Worm (Caenorhabditis elegans): ENCODE data around the gene grdn-1.

The grdn-1 gene

DNA sequence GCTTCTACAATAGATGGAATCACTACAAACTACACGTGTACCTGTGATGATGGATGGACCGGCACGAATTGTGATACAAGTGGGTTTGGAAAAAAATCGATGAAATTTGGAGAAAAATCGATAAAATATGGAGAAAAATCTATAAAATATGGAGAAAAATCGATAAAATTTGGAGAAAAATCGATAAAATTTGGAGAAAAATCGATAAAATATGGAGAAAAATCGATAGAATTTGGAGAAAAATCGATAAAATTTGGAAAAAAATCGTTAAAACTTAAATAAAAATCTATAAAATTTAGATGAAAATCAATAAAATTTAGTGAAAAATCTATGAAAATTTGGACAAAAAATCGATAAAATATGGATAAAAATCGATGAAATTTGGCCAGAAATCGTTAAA, 51.7 kb downstream of the grdn-1 start:
- TF ChIP-seq madf-5 (GFP tag; IDR thresholded peaks at IDR 0.05) = no peak
- TF ChIP-seq ceh-28 (tag; optimal IDR thresholded peaks at IDR 0.05) = peak; percentile 70

DNA sequence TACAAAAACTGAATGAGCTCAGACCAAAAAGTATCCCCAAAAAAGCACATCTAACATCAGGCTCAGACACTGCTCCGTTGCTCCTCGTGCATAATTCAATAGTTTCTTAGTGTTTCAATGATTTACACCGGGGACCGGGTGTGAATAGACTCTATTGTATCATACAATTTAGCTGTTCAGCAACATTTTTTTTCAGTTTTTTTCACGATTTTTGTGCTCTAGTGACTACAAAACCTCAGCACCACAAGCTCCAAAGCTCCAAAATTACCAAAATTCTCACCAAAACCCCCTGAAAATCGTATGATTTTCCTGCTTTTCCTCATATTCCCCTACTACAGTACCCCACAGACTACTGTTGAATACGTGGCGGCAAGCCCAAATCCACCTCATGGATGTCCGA, 57.5 kb downstream of the grdn-1 start, which contains the start of gene egas-2:
Gene egas-2, plus strand, starts transcription at position 301 of the 400 bp plus-strand sequence.
- TF ChIP-seq zip-2 (tag; optimal IDR thresholded peaks at IDR 0.05) (no peak), dmd-6 (GFP tag; IDR thresholded peaks at IDR 0.05) (no peak), mxl-3 (GFP tag; optimal IDR thresholded peaks at IDR 0.05) (no peak)

DNA sequence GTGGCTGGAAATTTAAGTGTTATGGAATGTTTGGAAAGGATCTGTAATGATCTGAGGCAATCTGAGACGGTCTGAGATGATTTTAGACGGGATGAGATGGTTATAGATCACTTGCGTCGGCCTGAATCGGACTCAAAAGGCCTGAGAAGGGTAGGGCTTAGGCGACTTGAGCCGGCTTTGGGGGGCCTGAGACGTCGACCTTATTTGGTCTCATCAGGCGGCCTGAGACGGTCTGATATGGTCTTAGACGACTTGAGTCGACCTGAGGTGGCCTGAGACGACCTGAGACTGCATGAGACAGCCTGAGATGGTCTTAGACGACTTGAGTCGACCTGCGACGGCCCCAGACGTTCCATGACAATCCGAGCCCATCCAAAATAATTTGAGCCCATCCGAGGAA, 63.8 kb downstream of the grdn-1 start:
- peak; percentile 61 for TF ChIP-seq set-16 (GFP tag; IDR thresholded peaks at IDR 0.05)
- TF ChIP-seq mdl-1 (tag; optimal IDR thresholded peaks at IDR 0.05) = no peak

ce11 chrV:18657391-18657790, 64.8 kb downstream of the grdn-1 start:
- TF ChIP-seq set-16 (GFP tag; IDR thresholded peaks at IDR 0.05) = peak; percentile 67
- TF ChIP-seq dmd-8 (GFP tag; IDR thresholded peaks at IDR 0.05) = no peak

DNA sequence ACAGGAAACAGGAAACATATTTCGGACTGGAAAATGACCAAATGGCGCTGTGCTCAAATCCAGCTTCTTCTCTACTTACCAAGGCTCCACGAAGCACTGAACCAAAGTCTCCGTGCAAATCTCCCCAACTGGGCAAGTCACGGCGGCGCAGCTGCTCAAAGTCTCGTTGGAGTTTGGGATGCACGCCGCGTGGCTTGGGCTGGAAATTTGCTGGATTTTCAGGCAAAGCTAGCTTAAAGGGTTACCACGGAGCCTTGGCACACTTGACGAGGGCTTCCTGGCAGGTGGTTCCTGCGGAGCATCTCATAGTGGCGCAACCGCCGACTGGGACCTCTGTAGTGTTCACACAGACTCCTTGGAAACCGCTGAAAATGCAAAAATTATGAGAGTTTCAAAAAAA, 66.4 kb downstream of the grdn-1 start:
- TF ChIP-seq set-16 (GFP tag; IDR thresholded peaks at IDR 0.05) (peak; percentile 57; the same call in 1 of the 2 replicates), lin-29 (GFP tag; IDR thresholded peaks at IDR 0.05) (no peak)

DNA sequence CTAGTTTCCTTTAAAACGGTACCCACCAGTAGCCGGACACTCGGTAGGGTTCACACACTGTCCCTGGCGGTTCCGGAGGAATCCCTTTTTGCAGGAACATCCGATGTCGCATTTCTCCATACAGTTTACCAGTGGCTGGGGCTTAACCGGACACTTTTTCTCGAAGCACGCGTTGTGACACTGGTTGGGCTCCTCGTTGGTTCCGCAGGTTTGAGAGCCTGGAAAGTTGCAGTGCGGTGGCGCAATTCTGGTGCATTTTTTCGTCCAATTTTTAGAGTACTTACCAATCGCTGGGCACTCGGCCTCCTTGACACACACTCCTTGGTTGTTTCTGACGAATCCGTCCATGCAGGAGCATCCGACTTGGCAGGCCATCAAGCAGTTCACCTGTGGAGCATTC, 69.8 kb downstream of the grdn-1 start:
- TF ChIP-seq F37D6.2 (tag; optimal IDR thresholded peaks at IDR 0.05) (no peak), aha-1 (tag) (peak; percentile 95)
